Fruit fly (Drosophila melanogaster): Measurements from ENCODE around the gene CG14855.

CG14855 gene

dm6 chr3R:14817721-14818215 lies 21.7 kb downstream of the CG14855 start (continued):
- TF ChIP-seq CG34422 (GFP tag; IDR thresholded peaks at IDR 0.05) (peak; percentile 18; the same call in 1 of the 3 replicates), CG13624 (GFP tag; optimal IDR thresholded peaks at IDR 0.05) (no peak), CG11398 (GFP tag; optimal IDR thresholded peaks at IDR 0.05) (peak; percentile 8), dmrt11E (tag; optimal IDR thresholded peaks at IDR 0.05) (no peak), Hey (tag; optimal IDR thresholded peaks at IDR 0.05) (no peak), CG4854 (GFP tag; optimal IDR thresholded peaks at IDR 0.05) (no peak), CG9727 (GFP tag; optimal IDR thresholded peaks at IDR 0.05) (no peak), stwl (tag; optimal IDR thresholded peaks at IDR 0.05) (no peak), Xbp1 (GFP tag; optimal IDR thresholded peaks at IDR 0.05) (no peak), Vsx1 (GFP tag; optimal IDR thresholded peaks at IDR 0.05) (no peak), Mes4 (GFP tag; optimal IDR thresholded peaks at IDR 0.05) (no peak), vvl (GFP tag; IDR thresholded peaks at IDR 0.05) (peak; percentile 55; the same call in 1 of the 2 replicates), Dbx (GFP tag; IDR thresholded peaks at IDR 0.05) (peak; percentile 35; the same call in 1 of the 3 replicates), CG1603 (tag; optimal IDR thresholded peaks at IDR 0.05) (no peak), CG13123 (GFP tag; optimal IDR thresholded peaks at IDR 0.05) (no peak), CG9932 (GFP tag; IDR thresholded peaks at IDR 0.05) (no peak), grau (tag; optimal IDR thresholded peaks at IDR 0.05) (no peak), vnd (GFP tag; IDR thresholded peaks at IDR 0.05; ENCODE audit: partially characterized antibody) (no peak), fd3F (GFP tag; optimal IDR thresholded peaks at IDR 0.05) (no peak), CG16813 (GFP tag; IDR thresholded peaks at IDR 0.05; ENCODE audit: partially characterized antibody) (no peak), pita (GFP tag; optimal IDR thresholded peaks at IDR 0.05) (no peak), CG7271 (tag; optimal IDR thresholded peaks at IDR 0.05) (no peak), CG13894 (tag; optimal IDR thresholded peaks at IDR 0.05) (peak; percentile 14), pum (GFP tag; optimal IDR thresholded peaks at IDR 0.05) (no peak), CG11504 (tag; optimal IDR thresholded peaks at IDR 0.05) (peak; percentile 75), CG15696 (tag; optimal IDR thresholded peaks at IDR 0.05) (no peak), CG3163 (GFP tag; optimal IDR thresholded peaks at IDR 0.05) (peak; percentile 11), NC2β (GFP tag; optimal IDR thresholded peaks at IDR 0.05) (no peak), CG18476 (GFP tag; optimal IDR thresholded peaks at IDR 0.05) (no peak), CG1832 (GFP tag; optimal IDR thresholded peaks at IDR 0.05) (no peak), CG9609 (GFP tag; optimal IDR thresholded peaks at IDR 0.05) (no peak), zen (tag; optimal IDR thresholded peaks at IDR 0.05) (no peak), Fer3 (tag; optimal IDR thresholded peaks at IDR 0.05) (no peak), CG12299 (tag; optimal IDR thresholded peaks at IDR 0.05) (no peak), CG4707 (GFP tag; optimal IDR thresholded peaks at IDR 0.05) (no peak), ind (GFP tag; optimal IDR thresholded peaks at IDR 0.05) (no peak), CG8290 (GFP tag; optimal IDR thresholded peaks at IDR 0.05) (no peak), CG8290 (tag; optimal IDR thresholded peaks at IDR 0.05) (peak in 1 of 2 experiments; percentile 20), ranshi (GFP tag; IDR thresholded peaks at IDR 0.05) (no peak), CG1024 (GFP tag; IDR thresholded peaks at IDR 0.05) (no peak), sqz (GFP tag; optimal IDR thresholded peaks at IDR 0.05) (no peak), CG2202 (tag; optimal IDR thresholded peaks at IDR 0.05) (no peak), vfl (GFP tag; optimal IDR thresholded peaks at IDR 0.05) (peak; percentile 7), Hmr (GFP tag; optimal IDR thresholded peaks at IDR 0.05) (peak; percentile 8), ftz-f1 (GFP tag; optimal IDR thresholded peaks at IDR 0.05) (no peak), CG1529 (GFP tag; optimal IDR thresholded peaks at IDR 0.05) (no peak), CG18011 (GFP tag; optimal IDR thresholded peaks at IDR 0.05) (no peak), da (GFP tag; optimal IDR thresholded peaks at IDR 0.05) (no peak), Nf-YA (GFP tag; IDR thresholded peaks at IDR 0.05) (no peak), sna (GFP tag; IDR thresholded peaks at IDR 0.05; ENCODE audit: partially characterized antibody) (peak; percentile 46), schlank (tag; optimal IDR thresholded peaks at IDR 0.05) (no peak)
